Worm (Caenorhabditis elegans): ENCODE results near the gene srx-7.

ce11 chrV:527602-528001 is 32.4 kb upstream of the srx-7 start, which contains the start of gene srw-108:
- TF ChIP-seq K02D7.2 (tag; optimal IDR thresholded peaks at IDR 0.05) (no peak), lin-11 (tag; optimal IDR thresholded peaks at IDR 0.05) (no peak), ztf-16 (tag; optimal IDR thresholded peaks at IDR 0.05) (no peak), ceh-6 (GFP tag; optimal IDR thresholded peaks at IDR 0.05) (no peak), unc-42 (tag; optimal IDR thresholded peaks at IDR 0.05) (no peak), ceh-9 (tag; optimal IDR thresholded peaks at IDR 0.05) (no peak), ttx-3 (tag; optimal IDR thresholded peaks at IDR 0.05) (no peak), ceh-34 (tag; optimal IDR thresholded peaks at IDR 0.05) (no peak), fax-1 (tag; optimal IDR thresholded peaks at IDR 0.05) (no peak)
